Fruit fly (Drosophila melanogaster): ENCODE results near the gene CCT2.

The CCT2 gene

dm6 chrX:9139138-9139537 is 49.8 kb downstream of the CCT2 start (continued):
- TF ChIP-seq Stat92E (GFP tag; optimal IDR thresholded peaks at IDR 0.05) (no peak), wor (GFP tag; IDR thresholded peaks at IDR 0.05) (no peak), CG12769 (tag; optimal IDR thresholded peaks at IDR 0.05) (peak; percentile 62), crol (GFP tag; IDR thresholded peaks at IDR 0.05) (peak; percentile 96), Jarid2 (GFP tag; optimal IDR thresholded peaks at IDR 0.05) (peak; percentile 17), pros (GFP tag; optimal IDR thresholded peaks at IDR 0.05) (peak; percentile 27), CG6254 (GFP tag; optimal IDR thresholded peaks at IDR 0.05) (peak; percentile 15), vfl (GFP tag; optimal IDR thresholded peaks at IDR 0.05) (no peak), Antp (GFP tag; optimal IDR thresholded peaks at IDR 0.05) (no peak), Eip74EF (GFP tag; optimal IDR thresholded peaks at IDR 0.05) (peak in 1 of 2 experiments; percentile 60), MBD-R2 (GFP tag; IDR thresholded peaks at IDR 0.05) (no peak), aop (GFP tag; IDR thresholded peaks at IDR 0.05) (peak; percentile 88), bsh (GFP tag; optimal IDR thresholded peaks at IDR 0.05) (peak in 1 of 2 experiments; percentile 59), CG8290 (GFP tag; optimal IDR thresholded peaks at IDR 0.05) (no peak), CG8290 (tag; optimal IDR thresholded peaks at IDR 0.05) (peak in 1 of 2 experiments; percentile 57), pan (optimal IDR thresholded peaks at IDR 0.05) (no peak), pan (GFP tag; optimal IDR thresholded peaks at IDR 0.05 in 1 of 2, IDR thresholded peaks at IDR 0.05 in 1 of 2) (peak in 1 of 2 experiments; percentile 4), dmrt99B (tag; optimal IDR thresholded peaks at IDR 0.05) (peak; percentile 19), CG10543 (GFP tag; optimal IDR thresholded peaks at IDR 0.05) (peak; percentile 65), gfzf (GFP tag; optimal IDR thresholded peaks at IDR 0.05) (no peak), ci (GFP tag; IDR thresholded peaks at IDR 0.05) (peak; percentile 52; the same call in 1 of the 3 replicates), H15 (GFP tag; IDR thresholded peaks at IDR 0.05) (no peak), CG3847 (GFP tag; IDR thresholded peaks at IDR 0.05) (no peak), CG1602 (GFP tag; optimal IDR thresholded peaks at IDR 0.05) (no peak), CG15514 (GFP tag; optimal IDR thresholded peaks at IDR 0.05) (peak; percentile 17), Dfd (GFP tag; optimal IDR thresholded peaks at IDR 0.05) (no peak), CG12219 (GFP tag; optimal IDR thresholded peaks at IDR 0.05) (no peak), CG13123 (GFP tag; optimal IDR thresholded peaks at IDR 0.05) (no peak), abd-A (tag; optimal IDR thresholded peaks at IDR 0.05) (peak; percentile 27), wek (GFP tag; optimal IDR thresholded peaks at IDR 0.05) (peak; percentile 37), NFAT (GFP tag; IDR thresholded peaks at IDR 0.05) (peak; percentile 23; the same call in 1 of the 2 replicates), Xbp1 (GFP tag; optimal IDR thresholded peaks at IDR 0.05) (no peak), CG17568 (GFP tag; optimal IDR thresholded peaks at IDR 0.05) (no peak), CG13424 (tag; optimal IDR thresholded peaks at IDR 0.05) (no peak), h (optimal IDR thresholded peaks at IDR 0.05) (no peak), unc-4 (GFP tag; IDR thresholded peaks at IDR 0.05; ENCODE audit: partially characterized antibody) (no peak), gcm (GFP tag; optimal IDR thresholded peaks at IDR 0.05) (peak; percentile 45), Nf-YC (tag; optimal IDR thresholded peaks at IDR 0.05) (peak; percentile 3), ase (GFP tag; IDR thresholded peaks at IDR 0.05) (0 out of 3 replicates have a peak, but pooled peaks have one; percentile 21), dimm (GFP tag; IDR thresholded peaks at IDR 0.05) (no peak), sug (tag; optimal IDR thresholded peaks at IDR 0.05) (no peak), CG11560 (tag; IDR thresholded peaks at IDR 0.05) (no peak), CG5180 (GFP tag; optimal IDR thresholded peaks at IDR 0.05) (peak; percentile 81), Atf3 (GFP tag; optimal IDR thresholded peaks at IDR 0.05) (no peak)
